Fruit fly (Drosophila melanogaster) whole organism, embryonic: ENCODE data around the gene Alh.

Experiments used
- Atf-2 ChIP-seq: fragments of 200-800 bp; sonication (Bioruptor generic); optimal IDR thresholded peaks from 2 replicates; lab custom pipeline; 2016; ENCODE audit warnings: missing biosample characterization, missing genetic modification characterization
- Atf6 ChIP-seq: fragments of 200-800 bp; sonication (Bioruptor generic); IDR thresholded peaks from 2 replicates; pipeline ENCODE4 v1.3.6; 2022; ENCODE audit warnings: missing biosample characterization, missing genetic modification characterization
- BEAF-32 ChIP-seq: fragments of 200-800 bp; sonication (Bioruptor generic); optimal IDR thresholded peaks from 3 replicates; lab custom pipeline; 2017; ENCODE audit warnings: missing biosample characterization, missing genetic modification characterization, mild to moderate bottlenecking, moderate library complexity, missing genetic modification reagents
- CG10147 ChIP-seq: fragments of 200-800 bp; sonication (Bioruptor generic); optimal IDR thresholded peaks from 2 replicates; lab custom pipeline; 2019; ENCODE audit warnings: missing biosample characterization, mild to moderate bottlenecking, missing genetic modification characterization, moderate library complexity
- CG10209 ChIP-seq: fragments of 200-800 bp; sonication (Bioruptor generic); optimal IDR thresholded peaks from 3 replicates; lab custom pipeline; 2017; ENCODE audit warnings: missing biosample characterization, mild to moderate bottlenecking, missing genetic modification characterization, missing genetic modification reagents
- CG11093 ChIP-seq: fragments of 200-800 bp; sonication (Bioruptor generic); IDR thresholded peaks from 3 replicates; pipeline ENCODE4 v1.3.6; 2022; ENCODE audit warnings: missing biosample characterization, missing genetic modification characterization
- CG11398 ChIP-seq: fragments of 200-800 bp; sonication (Bioruptor generic); optimal IDR thresholded peaks from 2 replicates; lab custom pipeline; 2016; ENCODE audit warnings: missing biosample characterization, missing genetic modification characterization
- CG12071 ChIP-seq: fragments of 200-800 bp; sonication (Bioruptor generic); optimal IDR thresholded peaks from 3 replicates; lab custom pipeline; 2018; ENCODE audit warnings: missing biosample characterization, mild to moderate bottlenecking, missing genetic modification characterization
- CG1647 ChIP-seq: fragments of 200-800 bp; sonication (Bioruptor generic); optimal IDR thresholded peaks from 3 replicates; lab custom pipeline; 2016; ENCODE audit warnings: missing biosample characterization, missing genetic modification characterization
- CG31224 ChIP-seq: fragments of 200-800 bp; sonication (Bioruptor generic); IDR thresholded peaks from 2 replicates; pipeline ENCODE4 v1.3.6; 2022; ENCODE audit warnings: missing biosample characterization, missing genetic modification characterization
- CG3281 ChIP-seq: fragments of 200-800 bp; sonication (Bioruptor generic); optimal IDR thresholded peaks from 3 replicates; lab custom pipeline; 2017; ENCODE audit warnings: missing biosample characterization, mild to moderate bottlenecking, missing genetic modification characterization
- CG3838 ChIP-seq: fragments of 200-800 bp; sonication (Bioruptor generic); optimal IDR thresholded peaks from 3 replicates; lab custom pipeline; 2016; ENCODE audit warnings: missing biosample characterization, missing genetic modification characterization
- CG6175 ChIP-seq: fragments of 200-800 bp; sonication (Bioruptor generic); IDR thresholded peaks from 3 replicates; pipeline ENCODE4 v1.3.6; 2022; ENCODE audit warnings: missing biosample characterization, missing genetic modification characterization
- CG6765 ChIP-seq: fragments of 200-800 bp; sonication (Bioruptor generic); optimal IDR thresholded peaks from 3 replicates; lab custom pipeline; 2017; ENCODE audit warnings: missing biosample characterization, mild to moderate bottlenecking, missing genetic modification characterization
- CG9817 ChIP-seq: fragments of 200-800 bp; sonication (Bioruptor generic); optimal IDR thresholded peaks from 2 replicates; lab custom pipeline; 2018; ENCODE audit warnings: missing biosample characterization, mild to moderate bottlenecking, missing genetic modification characterization, moderate library complexity
- CG9876 ChIP-seq: fragments of 200-800 bp; sonication (Bioruptor generic); optimal IDR thresholded peaks from 2 replicates; lab custom pipeline; 2016; ENCODE audit warnings: missing biosample characterization, missing genetic modification characterization
- Deaf1 ChIP-seq: fragments of 200-800 bp; optimal IDR thresholded peaks from 3 replicates; lab custom pipeline; 2019; ENCODE audit warnings: missing biosample characterization, mild to moderate bottlenecking, missing genetic modification characterization, moderate library complexity
- Dll ChIP-seq: fragments of 200-800 bp; sonication (Bioruptor generic); IDR thresholded peaks from 4 replicates; pipeline ENCODE4 v1.3.6; 2022; ENCODE audit warnings: missing biosample characterization, missing genetic modification characterization; ENCODE audit not compliant: partially characterized antibody
- Doc2 ChIP-seq: fragments of 200-800 bp; sonication (Bioruptor generic); IDR thresholded peaks from 2 replicates; pipeline ENCODE4 v1.3.6; 2022; ENCODE audit warnings: missing biosample characterization, missing genetic modification characterization
- Elba2 ChIP-seq: fragments of 200-800 bp; sonication (Bioruptor generic); optimal IDR thresholded peaks from 3 replicates; lab custom pipeline; 2016; ENCODE audit warnings: missing biosample characterization, missing genetic modification characterization
- Ets97D ChIP-seq: fragments of 200-800 bp; sonication (Bioruptor generic); optimal IDR thresholded peaks from 3 replicates; lab custom pipeline; 2016; ENCODE audit warnings: missing biosample characterization, missing genetic modification characterization
- HHEX ChIP-seq: fragments of 200-800 bp; sonication (Bioruptor generic); optimal IDR thresholded peaks from 3 replicates; lab custom pipeline; 2017; ENCODE audit warnings: missing biosample characterization, mild to moderate bottlenecking, missing genetic modification characterization, missing genetic modification reagents
- Hmx ChIP-seq: fragments of 200-800 bp; sonication (Bioruptor generic); optimal IDR thresholded peaks from 2 replicates; lab custom pipeline; 2016; ENCODE audit warnings: missing biosample characterization, missing genetic modification characterization
- Hr3 ChIP-seq: fragments of 200-800 bp; sonication (Bioruptor generic); optimal IDR thresholded peaks from 3 replicates; lab custom pipeline; 2016; ENCODE audit warnings: missing biosample characterization, missing genetic modification characterization
- Myb ChIP-seq: fragments of 200-800 bp; sonication (Bioruptor generic); optimal IDR thresholded peaks from 2 replicates; lab custom pipeline; 2016; ENCODE audit warnings: missing biosample characterization, missing genetic modification characterization
- Oli ChIP-seq: fragments of 200-800 bp; sonication (Bioruptor generic); optimal IDR thresholded peaks from 2 replicates; lab custom pipeline; 2018; ENCODE audit warnings: missing biosample characterization, mild to moderate bottlenecking, missing genetic modification characterization, moderate library complexity
- Opbp ChIP-seq: fragments of 200-800 bp; sonication (Bioruptor generic); IDR thresholded peaks from 3 replicates; pipeline ENCODE4 v1.3.6; 2022; ENCODE audit warnings: missing biosample characterization, missing genetic modification characterization; ENCODE audit not compliant: partially characterized antibody
- Ptx1 ChIP-seq: fragments of 200-800 bp; sonication (Bioruptor generic); IDR thresholded peaks from 2 replicates; pipeline ENCODE4 v1.3.6; 2022; ENCODE audit warnings: missing biosample characterization, missing genetic modification characterization
- bigmax ChIP-seq: fragments of 200-800 bp; sonication (Bioruptor generic); optimal IDR thresholded peaks from 2 replicates; lab custom pipeline; 2018; ENCODE audit warnings: missing biosample characterization, mild to moderate bottlenecking, missing genetic modification characterization
- dan ChIP-seq: fragments of 200-800 bp; sonication (Bioruptor generic); IDR thresholded peaks from 2 replicates; pipeline ENCODE4 v1.3.6; 2022; ENCODE audit warnings: missing biosample characterization, missing genetic modification characterization
- dm ChIP-seq: fragments of 200-800 bp; sonication (Bioruptor generic); optimal IDR thresholded peaks from 3 replicates; lab custom pipeline; 2016; ENCODE audit warnings: missing biosample characterization, missing genetic modification characterization
- ewg ChIP-seq: fragments of 200-800 bp; sonication (Bioruptor generic); optimal IDR thresholded peaks from 3 replicates; lab custom pipeline; 2017; ENCODE audit warnings: mild to moderate bottlenecking, missing biosample characterization, missing genetic modification reagents, missing genetic modification characterization
- fd102C ChIP-seq: fragments of 200-800 bp; sonication (Bioruptor generic); optimal IDR thresholded peaks from 2 replicates; lab custom pipeline; 2018; ENCODE audit warnings: missing biosample characterization, mild to moderate bottlenecking, missing genetic modification characterization, moderate library complexity
- fu2 ChIP-seq: fragments of 200-800 bp; sonication (Bioruptor generic); optimal IDR thresholded peaks from 2 replicates; lab custom pipeline; 2016; ENCODE audit warnings: missing biosample characterization, missing genetic modification characterization
- gcm ChIP-seq: fragments of 200-800 bp; sonication (Bioruptor generic); optimal IDR thresholded peaks from 2 replicates; lab custom pipeline; 2019; ENCODE audit warnings: missing biosample characterization, mild to moderate bottlenecking, missing genetic modification characterization, moderate library complexity
- gsb-n ChIP-seq: fragments of 200-800 bp; sonication (Bioruptor generic); optimal IDR thresholded peaks from 3 replicates; lab custom pipeline; 2018; ENCODE audit warnings: missing biosample characterization, mild to moderate bottlenecking, missing genetic modification characterization
- hb ChIP-seq: fragments of 200-800 bp; sonication (Bioruptor generic); IDR thresholded peaks from 3 replicates; pipeline ENCODE4 v1.3.6; 2022; ENCODE audit warnings: missing biosample characterization, missing genetic modification characterization; ENCODE audit not compliant: partially characterized antibody
- insv ChIP-seq, 2 experiments: fragments of 200-800 bp; sonication (Bioruptor generic); optimal IDR thresholded peaks; 3 replicates each; lab custom pipeline; 2016 to 2018; ENCODE audit warnings: missing biosample characterization in 2 of 2, missing genetic modification characterization in 2 of 2
- jigr1 ChIP-seq: fragments of 200-800 bp; sonication (Bioruptor generic); IDR thresholded peaks from 3 replicates; pipeline ENCODE4 v1.3.6; 2022; ENCODE audit warnings: missing biosample characterization, missing genetic modification characterization
- knrl ChIP-seq: fragments of 200-800 bp; sonication (Bioruptor generic); IDR thresholded peaks from 3 replicates; pipeline ENCODE4 v1.3.6; 2022; ENCODE audit warnings: missing biosample characterization, missing genetic modification characterization; ENCODE audit not compliant: partially characterized antibody
- lab ChIP-seq: fragments of 200-800 bp; sonication (Bioruptor generic); optimal IDR thresholded peaks from 3 replicates; lab custom pipeline; 2017; ENCODE audit warnings: missing biosample characterization, missing genetic modification characterization, mild to moderate bottlenecking, moderate library complexity, missing genetic modification reagents
- luna ChIP-seq: fragments of 200-800 bp; sonication (Bioruptor generic); optimal IDR thresholded peaks from 2 replicates; lab custom pipeline; 2016; ENCODE audit warnings: missing biosample characterization, missing genetic modification characterization
- nerfin-2 ChIP-seq: fragments of 200-800 bp; sonication (Bioruptor generic); IDR thresholded peaks from 2 replicates; pipeline ENCODE4 v1.3.6; 2022; ENCODE audit warnings: missing biosample characterization, missing genetic modification characterization; ENCODE audit not compliant: partially characterized antibody
- pros ChIP-seq: fragments of 200-800 bp; sonication (Bioruptor generic); optimal IDR thresholded peaks from 3 replicates; lab custom pipeline; 2019; ENCODE audit warnings: missing biosample characterization, mild to moderate bottlenecking, missing genetic modification characterization, moderate library complexity
- salm ChIP-seq: fragments of 200-800 bp; sonication (Bioruptor generic); optimal IDR thresholded peaks from 2 replicates; lab custom pipeline; 2018; ENCODE audit warnings: missing biosample characterization, mild to moderate bottlenecking, missing genetic modification characterization
- sens-2 ChIP-seq: fragments of 200-800 bp; sonication (Bioruptor generic); IDR thresholded peaks from 2 replicates; pipeline ENCODE4 v1.3.6; 2022; ENCODE audit warnings: missing biosample characterization, missing genetic modification characterization
- sim ChIP-seq: fragments of 200-800 bp; sonication (Bioruptor generic); IDR thresholded peaks from 2 replicates; pipeline ENCODE4 v1.3.6; 2022; ENCODE audit warnings: missing biosample characterization, missing genetic modification characterization
- stc ChIP-seq: fragments of 200-800 bp; sonication (Bioruptor generic); IDR thresholded peaks from 2 replicates; pipeline ENCODE4 v1.3.6; 2022; ENCODE audit warnings: missing biosample characterization, missing genetic modification characterization
- tll ChIP-seq, 2 experiments: fragments of 200-800 bp in 1 of 2; fragments of >200 bp in 1 of 2; sonication (Bioruptor generic) in 1 of 2; optimal IDR thresholded peaks; 2 replicates each; lab custom pipeline; 2017 to 2019; ENCODE audit warnings: missing biosample characterization in 2 of 2, missing genetic modification characterization in 2 of 2, mild to moderate bottlenecking in 1 of 2, moderate library complexity in 1 of 2

The Alh gene

DNA sequence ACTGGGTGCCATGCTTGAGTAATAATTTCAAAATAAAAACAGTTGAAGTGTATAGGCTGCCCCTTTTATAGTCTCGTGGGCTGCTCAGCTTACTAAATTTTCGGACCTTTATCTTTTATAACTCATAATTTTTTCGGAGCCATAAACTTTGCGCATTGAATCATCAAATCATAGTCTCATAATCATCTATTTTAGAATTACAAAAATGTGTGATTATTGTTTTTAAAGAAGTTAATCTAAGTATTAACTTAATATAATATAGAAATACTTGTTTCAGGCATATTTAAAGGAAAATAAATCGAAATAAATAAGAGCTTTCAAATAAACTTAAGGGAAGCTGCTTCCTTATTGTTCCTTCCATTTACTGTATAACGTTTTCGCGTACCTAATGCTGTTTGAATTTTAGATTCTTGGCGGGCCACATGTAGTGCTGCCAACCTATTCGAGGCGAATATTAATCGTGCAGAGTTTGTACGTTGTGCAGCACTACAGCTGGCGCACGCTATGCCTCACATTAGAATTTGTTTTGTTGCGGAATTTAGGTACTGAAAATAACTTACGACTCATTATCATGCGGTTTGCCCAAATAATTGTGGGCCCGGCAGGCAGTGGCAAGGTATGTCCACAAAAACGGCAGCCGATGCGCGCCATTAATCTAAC lies 20.4 kb upstream of the Alh start, which contains the start of the genes CG14610 and CG2656:
CG14610 (minus strand) TSS at position 51 of the 660 bp plus-strand sequence.
CG2656 (plus strand) TSS at position 480 of the 660 bp plus-strand sequence.
- TF ChIP-seq Ptx1 (GFP tag; lab: Robert Waterston, UW) (peak; percentile 75), salm (no peak), CG11093 (no peak), Deaf1 (no peak), dm (peak; percentile 94), dan (no peak), CG12071 (GFP tag; lab: Kevin White, UChicago) (peak; percentile 35), CG3838 (GFP tag; lab: Kevin White, UChicago) (peak; percentile 44), fu2 (GFP tag; lab: Kevin White, UChicago) (peak; percentile 81), CG3281 (GFP tag; lab: Kevin White, UChicago) (peak; percentile 49), Doc2 (GFP tag; lab: Robert Waterston, UW) (no peak), knrl (GFP tag; lab: Robert Waterston, UW) (peak; percentile 51; the same call in 2 of the 3 replicates), Hr3 (GFP tag; lab: Kevin White, UChicago) (peak; percentile 81), sens-2 (GFP tag; lab: Robert Waterston, UW) (no peak), CG11398 (GFP tag; lab: Kevin White, UChicago) (peak; percentile 66), CG6765 (GFP tag; lab: Kevin White, UChicago) (peak; percentile 6), gsb-n (peak; percentile 82), CG9817 (peak; percentile 53), CG9876 (GFP tag; lab: Kevin White, UChicago) (peak; percentile 68), CG10209 (GFP tag; lab: Kevin White, UChicago) (peak; percentile 60), Oli (tag; lab: Kevin White, UChicago) (peak; percentile 36), hb (GFP tag; lab: Robert Waterston, UW) (no peak), sim (GFP tag; lab: Robert Waterston, UW) (no peak), ewg (GFP tag; lab: Kevin White, UChicago) (peak; percentile 73), HHEX (GFP tag; lab: Kevin White, UChicago) (no peak), CG1647 (peak; percentile 79), CG31224 (GFP tag; lab: Robert Waterston, UW) (peak; percentile 24; the same call in 1 of the 2 replicates), fd102C (GFP tag; lab: Kevin White, UChicago) (no peak), pros (GFP tag; lab: Kevin White, UChicago) (no peak), CG6175 (no peak), BEAF-32 (peak; percentile 67), jigr1 (GFP tag; lab: Robert Waterston, UW) (no peak), stc (GFP tag; lab: Robert Waterston, UW) (peak; percentile 16; the same call in 1 of the 2 replicates), Ets97D (GFP tag; lab: Kevin White, UChicago) (peak; percentile 82), insv (GFP tag; optimal IDR thresholded peaks at IDR 0.05; lab: Kevin White, UChicago) (peak in 1 of 2 experiments; percentile 27), tll (GFP tag; optimal IDR thresholded peaks at IDR 0.05; lab: Kevin White, UChicago) (no peak), Elba2 (GFP tag; lab: Kevin White, UChicago) (peak; percentile 25), nerfin-2 (GFP tag; lab: Robert Waterston, UW) (no peak), gcm (peak; percentile 20), Myb (GFP tag; lab: Kevin White, UChicago) (peak; percentile 80), Hmx (GFP tag; lab: Kevin White, UChicago) (no peak), luna (GFP tag; lab: Kevin White, UChicago) (peak; percentile 1), Dll (GFP tag; lab: Robert Waterston, UW) (peak; percentile 52; the same call in 2 of the 4 replicates), Atf6 (GFP tag; lab: Robert Waterston, UW) (peak; percentile 54; the same call in 1 of the 2 replicates), lab (GFP tag; lab: Kevin White, UChicago) (peak; percentile 82), Opbp (GFP tag; lab: Robert Waterston, UW) (peak; percentile 56; the same call in 2 of the 3 replicates), bigmax (GFP tag; lab: Kevin White, UChicago) (no peak), CG10147 (no peak), Atf-2 (GFP tag; lab: Kevin White, UChicago) (peak; percentile 78)
